Worm (Caenorhabditis elegans) whole organism, mixed stage, embryonic: Measurements from ENCODE around the gene nstp-2.

Experiments used
- ceh-43 ChIP-seq: fragments of 200-800 bp; sonication (Bioruptor generic); optimal IDR thresholded peaks from 2 replicates; lab custom pipeline; 2018; ENCODE audit warnings: mild to moderate bottlenecking, missing genetic modification characterization, moderate library complexity, missing compliant biosample characterization
- hlh-1 ChIP-seq: fragments of 150-350 bp; optimal IDR thresholded peaks from 2 replicates; lab custom pipeline; 2014; ENCODE audit warnings: missing biosample characterization, missing genetic modification reagents, missing genetic modification characterization
- nhr-2 ChIP-seq: fragments of 150-350 bp; optimal IDR thresholded peaks from 2 replicates; lab custom pipeline; 2014; ENCODE audit warnings: missing biosample characterization, missing genetic modification characterization
- nhr-237 ChIP-seq: fragments of 150-350 bp; optimal IDR thresholded peaks from 2 replicates; lab custom pipeline; 2014; ENCODE audit warnings: missing biosample characterization, missing genetic modification characterization
- nhr-76 ChIP-seq: sonication (generic microtip); optimal IDR thresholded peaks from 2 replicates; lab custom pipeline; 2017; ENCODE audit warnings: missing biosample characterization, missing genetic modification characterization
- pha-4 ChIP-seq: fragments of 150-350 bp; optimal IDR thresholded peaks from 2 replicates; lab custom pipeline; 2018; ENCODE audit warnings: missing biosample characterization, missing genetic modification reagents, missing genetic modification characterization
- sem-2 ChIP-seq: fragments of 200-800 bp; sonication (Bioruptor generic); optimal IDR thresholded peaks from 2 replicates; lab custom pipeline; 2018; ENCODE audit warnings: mild to moderate bottlenecking, missing genetic modification characterization, missing compliant biosample characterization
- unc-120 ChIP-seq: sonication (generic microtip); optimal IDR thresholded peaks from 2 replicates; lab custom pipeline; 2017; ENCODE audit warnings: missing genetic modification characterization, missing compliant biosample characterization; ENCODE audit not compliant: poor library complexity, severe bottlenecking
- unc-39 ChIP-seq: fragments of 150-350 bp; optimal IDR thresholded peaks from 2 replicates; lab custom pipeline; 2014; ENCODE audit warnings: missing biosample characterization, missing genetic modification characterization
- ztf-11 ChIP-seq: fragments of 150-350 bp; optimal IDR thresholded peaks from 2 replicates; lab custom pipeline; 2014; ENCODE audit warnings: missing biosample characterization, missing genetic modification characterization

- TF ChIP-seq ceh-43 (GFP tag; lab: Kevin White, UChicago), result no peak
- TF ChIP-seq ztf-11 (tag; lab: Kevin White, UChicago), result no peak
- no peak for TF ChIP-seq pha-4 (tag; lab: Kevin White, UChicago)
- TF ChIP-seq nhr-237 (tag; lab: Kevin White, UChicago), result no peak
- no peak for TF ChIP-seq unc-120 (tag; lab: Kevin White, UChicago)
- TF ChIP-seq sem-2 (GFP tag; lab: Kevin White, UChicago), result no peak
- no peak for TF ChIP-seq hlh-1
- TF ChIP-seq nhr-76 (tag; lab: Kevin White, UChicago), result no peak
- TF ChIP-seq nhr-2 (tag; lab: Kevin White, UChicago), result no peak
- TF ChIP-seq unc-39 (tag; lab: Kevin White, UChicago), result no peak
Measured at ce11 chrIV:6621252-6621651, 15.3 kb upstream of the nstp-2 start, which contains the start of gene C01B10.3.
